Fruit fly (Drosophila melanogaster) whole organism, pupa: ENCODE results near the gene Nepl17.

ENCODE experiments used
- CG14655 ChIP-seq: fragments of 200-800 bp; sonication (Bioruptor generic); optimal IDR thresholded peaks from 3 replicates; lab custom pipeline; 2017; ENCODE audit warnings: mild to moderate bottlenecking, missing biosample characterization, missing genetic modification reagents, missing genetic modification characterization
- CG32121 ChIP-seq: fragments of 200-800 bp; sonication (Bioruptor generic); IDR thresholded peaks from 2 replicates; pipeline ENCODE4 v1.3.6; 2022; ENCODE audit warnings: missing biosample characterization, missing genetic modification characterization
- CG8159 ChIP-seq: fragments of 200-800 bp; sonication (Bioruptor generic); optimal IDR thresholded peaks from 3 replicates; lab custom pipeline; 2018; ENCODE audit warnings: missing biosample characterization, mild to moderate bottlenecking, missing genetic modification characterization, moderate library complexity

dm6 chr3R:28861309-28862157 is 11.2 kb upstream of the Nepl17 start:
- TF ChIP-seq CG14655 (no peak), CG8159 (tag; lab: Kevin White, UChicago) (no peak), CG32121 (GFP tag; lab: Robert Waterston, UW) (no peak)
